Comparison of ENCODE assay signal across 7 worm cellular contexts in the genomic region with DNA sequence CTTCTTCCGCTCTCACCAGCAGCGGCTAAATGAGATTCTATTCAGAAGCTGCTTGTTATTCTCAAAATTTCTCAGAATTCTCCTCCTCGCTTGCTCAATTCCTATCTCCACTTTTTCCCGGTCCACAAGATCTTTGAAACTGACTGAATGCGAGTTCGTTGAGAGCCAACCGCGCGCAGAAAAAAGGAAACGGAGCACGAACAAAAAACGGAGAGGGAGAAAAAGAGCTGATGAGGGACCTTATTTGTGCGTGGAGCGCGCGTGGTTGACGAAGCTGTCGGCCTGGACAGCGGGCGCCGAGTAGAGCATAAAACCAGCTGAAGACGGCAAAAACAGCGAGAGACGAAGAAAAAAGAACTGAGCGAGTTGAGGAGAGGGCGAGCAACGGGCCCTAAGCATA.
TF ChIP-seq lines count a peak whose summit lies in the region.

No protein-coding gene starts in this region.

TF ChIP-seq in whole organism, L1 larva, 84 proteins besides CTCF, POLR2A, EP300 and RAD21 (continues in another document):
- TF ChIP-seq unc-98 (GFP tag; IDR thresholded peaks at IDR 0.05; lab: Robert Waterston, UW) (no peak), pqm-1 (tag; optimal IDR thresholded peaks at IDR 0.05; lab: Kevin White, UChicago) (no peak), lin-14 (GFP tag; optimal IDR thresholded peaks at IDR 0.05; lab: Kevin White, UChicago) (peak; percentile 90), fos-1 (tag; optimal IDR thresholded peaks at IDR 0.05; lab: Kevin White, UChicago) (no peak), nhr-47 (tag; optimal IDR thresholded peaks at IDR 0.05; lab: Kevin White, UChicago) (peak; percentile 55), mef-2 (tag; optimal IDR thresholded peaks at IDR 0.05; lab: Kevin White, UChicago) (no peak), ets-5 (GFP tag; IDR thresholded peaks at IDR 0.05; lab: Robert Waterston, UW) (no peak), tlp-1 (tag; optimal IDR thresholded peaks at IDR 0.05; lab: Kevin White, UChicago) (no peak), nhr-12 (tag; optimal IDR thresholded peaks at IDR 0.05; lab: Kevin White, UChicago) (no peak), ceh-8 (GFP tag; optimal IDR thresholded peaks at IDR 0.05; lab: Kevin White, UChicago) (no peak), egl-13 (tag; optimal IDR thresholded peaks at IDR 0.05; lab: Kevin White, UChicago) (peak; percentile 12), nhr-84 (tag; optimal IDR thresholded peaks at IDR 0.05; lab: Kevin White, UChicago) (no peak), nhr-90 (tag; optimal IDR thresholded peaks at IDR 0.05; lab: Kevin White, UChicago; ENCODE audit: poor library complexity) (no peak)

TF ChIP-seq in whole organism, L2 larva, 48 proteins besides CTCF, POLR2A, EP300 and RAD21 (continues in another document):
- TF ChIP-seq nhr-237 (tag; optimal IDR thresholded peaks at IDR 0.05; lab: Kevin White, UChicago): no peak
- TF ChIP-seq alr-1 (tag; optimal IDR thresholded peaks at IDR 0.05; lab: Kevin White, UChicago): no peak
- no peak for TF ChIP-seq skn-1 (tag; optimal IDR thresholded peaks at IDR 0.05; lab: Kevin White, UChicago)
- no peak for TF ChIP-seq lin-39 (tag; optimal IDR thresholded peaks at IDR 0.05; lab: Kevin White, UChicago)
- no peak for TF ChIP-seq nhr-21 (tag; optimal IDR thresholded peaks at IDR 0.05; lab: Kevin White, UChicago)
- no peak for TF ChIP-seq ceh-16 (tag; optimal IDR thresholded peaks at IDR 0.05; lab: Kevin White, UChicago)
- TF ChIP-seq unc-39 (tag; optimal IDR thresholded peaks at IDR 0.05; lab: Kevin White, UChicago): no peak
- no peak for TF ChIP-seq mab-5 (tag; optimal IDR thresholded peaks at IDR 0.05; lab: Kevin White, UChicago)
- TF ChIP-seq nhr-129 (tag; optimal IDR thresholded peaks at IDR 0.05; lab: Kevin White, UChicago): peak; percentile 31
- TF ChIP-seq ztf-4 (tag; optimal IDR thresholded peaks at IDR 0.05; lab: Kevin White, UChicago): no peak
- no peak for TF ChIP-seq lin-13 (GFP tag; optimal IDR thresholded peaks at IDR 0.05; lab: Kevin White, UChicago)
- peak; percentile 35 for TF ChIP-seq sem-4 (tag; optimal IDR thresholded peaks at IDR 0.05; lab: Kevin White, UChicago)
- TF ChIP-seq unc-62 (GFP tag; optimal IDR thresholded peaks at IDR 0.05; lab: Kevin White, UChicago): no peak

TF ChIP-seq in whole organism, L3 larva, 47 proteins besides CTCF, POLR2A, EP300 and RAD21:
- TF ChIP-seq fkh-10 (GFP tag; optimal IDR thresholded peaks at IDR 0.05; lab: Kevin White, UChicago): peak; percentile 92
- TF ChIP-seq nfya-1 (tag; optimal IDR thresholded peaks at IDR 0.05; lab: Kevin White, UChicago; ENCODE audit: insufficient read depth): peak; percentile 48
- TF ChIP-seq lin-39 (tag; optimal IDR thresholded peaks at IDR 0.05; lab: Kevin White, UChicago): peak; percentile 30
- TF ChIP-seq hmg-11 (tag; optimal IDR thresholded peaks at IDR 0.05; lab: Kevin White, UChicago): peak; percentile 40
- no peak for TF ChIP-seq ceh-28 (tag; optimal IDR thresholded peaks at IDR 0.05; lab: Kevin White, UChicago)
- peak; percentile 10 for TF ChIP-seq tbx-2 (tag; optimal IDR thresholded peaks at IDR 0.05; lab: Kevin White, UChicago)
- no peak for TF ChIP-seq R02D3.7 (tag; optimal IDR thresholded peaks at IDR 0.05; lab: Kevin White, UChicago)
- TF ChIP-seq ama-1 (optimal IDR thresholded peaks at IDR 0.05; lab: Kevin White, UChicago): peak; percentile 19

TF ChIP-seq in whole organism, L4 larva, 104 proteins besides CTCF, POLR2A, EP300 and RAD21 (continues in another document):
- TF ChIP-seq fkh-10 (GFP tag; optimal IDR thresholded peaks at IDR 0.05; lab: Kevin White, UChicago): peak; percentile 92
- no peak for TF ChIP-seq egl-27 (tag; optimal IDR thresholded peaks at IDR 0.05; lab: Kevin White, UChicago)
- no peak for TF ChIP-seq dve-1 (tag; optimal IDR thresholded peaks at IDR 0.05; lab: Kevin White, UChicago; ENCODE audit: insufficient read depth)
- TF ChIP-seq lsy-2 (tag; optimal IDR thresholded peaks at IDR 0.05; lab: Kevin White, UChicago): peak in 1 of 2 experiments; percentile 42
- TF ChIP-seq nhr-76 (tag; optimal IDR thresholded peaks at IDR 0.05; lab: Kevin White, UChicago): no peak
- TF ChIP-seq ceh-44 (GFP tag; IDR thresholded peaks at IDR 0.05; lab: Robert Waterston, UW): no peak
- no peak for TF ChIP-seq lin-15B (tag; optimal IDR thresholded peaks at IDR 0.05; lab: Kevin White, UChicago)
- TF ChIP-seq ZK546.5 (tag; optimal IDR thresholded peaks at IDR 0.05; lab: Kevin White, UChicago): no peak
- no peak for TF ChIP-seq nhr-10 (tag; optimal IDR thresholded peaks at IDR 0.05; lab: Kevin White, UChicago)
- TF ChIP-seq F44E2.7 (GFP tag; IDR thresholded peaks at IDR 0.05; lab: Robert Waterston, UW): no peak
- TF ChIP-seq nhr-11 (tag; optimal IDR thresholded peaks at IDR 0.05; lab: Kevin White, UChicago): no peak
- TF ChIP-seq egl-43 (GFP tag; IDR thresholded peaks at IDR 0.05; lab: Robert Waterston, UW): 0 out of 2 replicates have a peak, but pooled peaks have one; percentile 57
- no peak for TF ChIP-seq ceh-62 (tag; optimal IDR thresholded peaks at IDR 0.05; lab: Kevin White, UChicago)
- peak; percentile 79 for TF ChIP-seq aha-1 (tag; lab: Kevin White, UChicago)
- TF ChIP-seq mep-1 (tag; optimal IDR thresholded peaks at IDR 0.05; lab: Kevin White, UChicago): peak; percentile 69

TF ChIP-seq in whole organism, late embryonic, 69 proteins besides CTCF, POLR2A, EP300 and RAD21:
- TF ChIP-seq pros-1 (tag; optimal IDR thresholded peaks at IDR 0.05; lab: Kevin White, UChicago) (no peak), ceh-14 (tag; optimal IDR thresholded peaks at IDR 0.05; lab: Kevin White, UChicago) (no peak), zip-5 (tag; optimal IDR thresholded peaks at IDR 0.05; lab: Kevin White, UChicago) (no peak), unc-42 (tag; optimal IDR thresholded peaks at IDR 0.05; lab: Kevin White, UChicago) (peak; percentile 48), ceh-22 (tag; optimal IDR thresholded peaks at IDR 0.05; lab: Kevin White, UChicago) (no peak), tbx-7 (tag; optimal IDR thresholded peaks at IDR 0.05; lab: Kevin White, UChicago) (no peak), ceh-6 (GFP tag; optimal IDR thresholded peaks at IDR 0.05; lab: Kevin White, UChicago) (no peak), ceh-31 (tag; optimal IDR thresholded peaks at IDR 0.05; lab: Kevin White, UChicago) (peak; percentile 24)
TF ChIP-seq in whole organism, late embryonic: peak in this region for 2.

TF ChIP-seq in whole organism, midembryonic, 9 proteins besides CTCF, POLR2A, EP300 and RAD21:
- TF ChIP-seq ztf-23 (GFP tag; IDR thresholded peaks at IDR 0.05; lab: Robert Waterston, UW): no peak
- TF ChIP-seq ztf-29 (GFP tag; IDR thresholded peaks at IDR 0.05; lab: Robert Waterston, UW): no peak
- no peak for TF ChIP-seq tab-1 (GFP tag; IDR thresholded peaks at IDR 0.05; lab: Robert Waterston, UW)
- TF ChIP-seq ref-1 (GFP tag; conservative IDR thresholded peaks at IDR 0.05; lab: Robert Waterston, UW): no peak
- TF ChIP-seq cog-1 (tag; optimal IDR thresholded peaks at IDR 0.05; lab: Kevin White, UChicago): no peak
- TF ChIP-seq flt-1 (GFP tag; IDR thresholded peaks at IDR 0.05; lab: Robert Waterston, UW): no peak
- TF ChIP-seq T22C8.4 (GFP tag; IDR thresholded peaks at IDR 0.05; lab: Robert Waterston, UW): peak; percentile 15; the same call in 1 of the 2 replicates
- TF ChIP-seq klf-2 (GFP tag; conservative IDR thresholded peaks at IDR 0.05; lab: Robert Waterston, UW): no peak
- no peak for TF ChIP-seq med-1 (GFP tag; optimal IDR thresholded peaks at IDR 0.05; lab: Kevin White, UChicago; ENCODE audit: insufficient read depth)

TF ChIP-seq in whole organism, young adult, 124 proteins besides CTCF, POLR2A, EP300 and RAD21 (continues in another document):
- TF ChIP-seq Y53G8AR.9 (GFP tag; conservative IDR thresholded peaks at IDR 0.05; lab: Robert Waterston, UW) (0 out of 2 replicates have a peak, but pooled peaks have one; percentile 29), mcd-1 (GFP tag; IDR thresholded peaks at IDR 0.05; lab: Robert Waterston, UW) (peak; percentile 38; the same call in 1 of the 2 replicates), ztf-25 (GFP tag; IDR thresholded peaks at IDR 0.05; lab: Robert Waterston, UW) (no peak), mes-4 (tag; optimal IDR thresholded peaks at IDR 0.05; lab: Kevin White, UChicago) (no peak), sdz-38 (tag; optimal IDR thresholded peaks at IDR 0.05; lab: Kevin White, UChicago) (no peak), zfh-2 (GFP tag; conservative IDR thresholded peaks at IDR 0.05; lab: Robert Waterston, UW) (peak; percentile 98), gei-17 (GFP tag; optimal IDR thresholded peaks at IDR 0.05; lab: Kevin White, UChicago) (no peak), ceh-79 (tag; optimal IDR thresholded peaks at IDR 0.05; lab: Kevin White, UChicago) (no peak), hmg-1.2 (GFP tag; IDR thresholded peaks at IDR 0.05; lab: Robert Waterston, UW) (0 out of 2 replicates have a peak, but pooled peaks have one; percentile 4), snpc-4 (GFP tag; optimal IDR thresholded peaks at IDR 0.05; lab: Kevin White, UChicago) (no peak), snpc-4 (tag; optimal IDR thresholded peaks at IDR 0.05; lab: Kevin White, UChicago) (no peak), egrh-3 (GFP tag; IDR thresholded peaks at IDR 0.05; lab: Robert Waterston, UW) (0 out of 2 replicates have a peak, but pooled peaks have one; percentile 4), ceh-27 (GFP tag; optimal IDR thresholded peaks at IDR 0.05; lab: Kevin White, UChicago) (peak; percentile 37), nhr-90 (tag; optimal IDR thresholded peaks at IDR 0.05; lab: Kevin White, UChicago) (no peak), nhr-120 (GFP tag; IDR thresholded peaks at IDR 0.05; lab: Robert Waterston, UW) (no peak), egl-44 (GFP tag; IDR thresholded peaks at IDR 0.05; lab: Robert Waterston, UW) (0 out of 2 replicates have a peak, but pooled peaks have one; percentile 50), let-607 (tag; optimal IDR thresholded peaks at IDR 0.05; lab: Kevin White, UChicago) (no peak), nfyb-1 (GFP tag; IDR thresholded peaks at IDR 0.05; lab: Robert Waterston, UW) (0 out of 2 replicates have a peak, but pooled peaks have one; percentile 9), aptf-3 (GFP tag; IDR thresholded peaks at IDR 0.05; lab: Robert Waterston, UW) (no peak), ekl-4 (GFP tag; IDR thresholded peaks at IDR 0.05; lab: Robert Waterston, UW) (peak; percentile 40; the same call in 1 of the 2 replicates), ceh-100 (GFP tag; IDR thresholded peaks at IDR 0.05; lab: Robert Waterston, UW) (no peak), lin-40 (tag; optimal IDR thresholded peaks at IDR 0.05; lab: Kevin White, UChicago) (peak; percentile 28), D2030.7 (GFP tag; IDR thresholded peaks at IDR 0.05; lab: Robert Waterston, UW) (no peak), ceh-40 (GFP tag; IDR thresholded peaks at IDR 0.05; lab: Robert Waterston, UW) (no peak), K11D2.4 (GFP tag; IDR thresholded peaks at IDR 0.05; lab: Robert Waterston, UW) (0 out of 2 replicates have a peak, but pooled peaks have one; percentile 50), B0336.3 (GFP tag; IDR thresholded peaks at IDR 0.05; lab: Robert Waterston, UW) (0 out of 2 replicates have a peak, but pooled peaks have one; percentile 58), cebp-1 (GFP tag; IDR thresholded peaks at IDR 0.05; lab: Robert Waterston, UW) (no peak), cebp-1 (tag; optimal IDR thresholded peaks at IDR 0.05; lab: Kevin White, UChicago) (peak; percentile 42)
